Worm (Caenorhabditis elegans): ENCODE data around the gene F56D2.8.
A peak's percentile ranks its signal among the peaks of the same experiment; 100 is the strongest.

Gene F56D2.8

DNA sequence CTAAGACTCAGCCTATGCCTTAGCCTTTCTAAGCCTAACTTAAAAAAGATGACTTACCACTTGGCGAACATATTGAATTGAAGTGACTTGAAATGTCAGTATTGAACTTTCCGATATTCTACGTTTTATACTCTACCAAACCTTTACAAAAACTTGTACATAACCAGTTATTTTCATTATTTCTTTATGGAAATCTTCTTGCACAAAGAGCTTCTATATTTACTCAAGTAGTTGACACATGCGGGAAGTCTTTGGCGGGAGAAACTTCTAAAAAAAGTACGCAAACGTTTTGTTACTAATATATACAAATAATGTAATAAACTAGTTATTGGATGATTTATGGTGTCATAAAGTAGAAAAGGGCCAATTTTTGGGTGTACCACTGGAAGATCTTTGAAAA lies 14.0 kb downstream of the F56D2.8 start, which contains the start of gene nspb-12:
TSS of gene nspb-12 (minus strand) at position 101 of the 400 bp plus-strand sequence.
- TF ChIP-seq dao-5 (tag; optimal IDR thresholded peaks at IDR 0.05), result no peak
- no peak for TF ChIP-seq W03F9.2 (tag; optimal IDR thresholded peaks at IDR 0.05)

DNA sequence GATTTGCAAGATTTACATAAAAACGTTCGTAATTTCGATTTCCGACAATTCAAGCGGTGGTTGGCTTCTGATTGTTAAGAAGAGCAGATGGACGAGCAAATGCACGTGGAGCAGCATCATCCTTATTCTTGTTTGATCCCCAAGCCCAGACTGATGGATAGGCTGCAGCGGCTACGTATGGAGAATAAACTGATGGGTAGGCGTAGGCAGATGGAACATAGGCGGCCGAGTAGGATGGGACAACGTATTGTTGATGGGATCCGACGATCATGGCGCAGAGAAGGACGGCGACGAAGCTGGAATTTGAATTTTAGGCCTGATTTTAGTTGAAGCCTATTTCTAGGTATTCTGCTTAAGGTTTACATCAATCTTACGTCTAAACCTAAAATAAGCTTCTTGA lies 14.4 kb downstream of the F56D2.8 start:
- no peak for TF ChIP-seq W03F9.2 (tag; optimal IDR thresholded peaks at IDR 0.05)
- no peak for TF ChIP-seq dao-5 (tag; optimal IDR thresholded peaks at IDR 0.05)
- TF ChIP-seq him-1 (tag; optimal IDR thresholded peaks at IDR 0.05), result no peak

DNA sequence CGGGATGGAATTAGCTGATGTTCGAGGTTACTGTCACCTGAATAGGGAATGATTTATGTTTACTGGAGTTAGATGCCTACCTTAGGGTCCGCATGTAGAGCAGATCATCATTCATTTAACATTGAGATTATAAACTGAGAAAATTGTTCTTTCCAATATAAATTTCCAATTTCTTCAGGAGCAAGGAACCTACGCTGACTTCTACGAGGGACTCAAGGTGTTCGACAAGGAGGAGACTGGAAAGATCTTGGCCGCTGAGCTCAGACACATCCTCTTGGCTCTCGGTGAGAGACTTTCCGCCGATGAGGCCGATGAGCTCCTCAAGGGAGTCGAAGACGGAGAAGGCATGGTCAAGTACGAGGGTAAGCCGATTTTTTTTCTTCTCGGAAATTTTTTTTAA lies 16.2 kb downstream of the F56D2.8 start:
- TF ChIP-seq him-1 (tag; optimal IDR thresholded peaks at IDR 0.05), result no peak

DNA sequence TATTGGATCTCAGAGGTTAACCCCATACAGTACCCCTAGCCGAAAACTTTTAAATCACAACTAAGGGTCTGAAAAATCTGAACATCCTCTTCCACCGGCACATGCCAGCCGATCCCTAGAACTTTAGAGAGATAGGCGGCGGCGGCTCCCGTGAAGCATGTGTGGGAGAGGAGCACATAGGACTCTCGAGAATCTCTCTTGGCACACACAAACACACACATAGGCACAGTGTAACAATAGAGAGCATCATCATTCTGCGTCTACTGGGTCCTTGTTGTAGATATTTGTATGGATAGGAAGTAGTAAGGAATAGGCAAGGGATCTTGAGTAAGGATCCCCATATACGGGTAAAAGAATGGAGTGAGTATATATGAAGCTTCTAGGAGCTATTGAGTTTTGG lies 17.0 kb downstream of the F56D2.8 start:
- TF ChIP-seq him-1 (tag; optimal IDR thresholded peaks at IDR 0.05), result no peak
- TF ChIP-seq W03F9.2 (tag; optimal IDR thresholded peaks at IDR 0.05), result no peak
- TF ChIP-seq dao-5 (tag; optimal IDR thresholded peaks at IDR 0.05), result no peak

DNA sequence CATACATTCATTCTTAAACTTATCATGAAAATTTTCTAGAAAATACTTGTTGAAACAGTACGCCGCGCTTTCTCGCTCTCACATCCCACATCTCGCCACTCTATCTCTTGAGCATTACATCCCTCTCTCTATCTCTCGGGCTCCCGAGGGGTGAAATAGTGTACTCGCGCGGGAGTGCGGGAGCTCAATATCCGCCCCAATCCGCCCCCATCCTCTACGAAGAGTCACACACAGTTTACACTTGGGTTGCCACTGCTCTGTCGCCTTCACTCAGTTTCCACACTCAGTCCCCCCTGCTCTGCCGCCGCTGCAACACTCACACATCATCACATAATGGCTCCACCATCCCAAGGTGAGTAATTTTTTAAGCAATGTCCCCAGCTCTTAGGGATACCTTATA lies 17.9 kb downstream of the F56D2.8 start, which contains the start of gene mlc-3:
TSS of gene mlc-3 (plus strand) at position 227 of the 400 bp plus-strand sequence.
- TF ChIP-seq W03F9.2 (tag; optimal IDR thresholded peaks at IDR 0.05) (no peak), him-1 (tag; optimal IDR thresholded peaks at IDR 0.05) (no peak), dao-5 (tag; optimal IDR thresholded peaks at IDR 0.05) (no peak)

DNA sequence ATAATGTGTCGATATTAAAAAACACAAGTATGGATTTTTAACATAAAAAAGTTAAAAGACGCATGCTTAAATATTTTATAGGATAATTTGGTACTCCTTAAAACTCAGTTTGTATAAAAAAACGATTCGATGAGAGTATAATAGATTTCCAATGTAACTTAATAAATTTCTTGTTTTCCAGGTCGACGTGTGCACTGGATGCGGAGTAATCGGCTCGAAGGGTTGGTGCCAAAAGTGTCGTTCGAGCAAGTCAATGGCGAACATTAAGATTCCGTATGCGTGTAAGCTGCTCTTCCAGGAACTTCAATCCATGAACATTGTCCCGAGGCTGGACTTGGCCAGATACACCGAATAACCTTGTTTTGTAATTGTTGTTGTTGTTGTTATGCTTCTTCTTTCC lies 18.3 kb downstream of the F56D2.8 start:
- no peak for TF ChIP-seq him-1 (tag; optimal IDR thresholded peaks at IDR 0.05)
- TF ChIP-seq W03F9.2 (tag; optimal IDR thresholded peaks at IDR 0.05), result no peak
- TF ChIP-seq dao-5 (tag; optimal IDR thresholded peaks at IDR 0.05), result no peak

DNA sequence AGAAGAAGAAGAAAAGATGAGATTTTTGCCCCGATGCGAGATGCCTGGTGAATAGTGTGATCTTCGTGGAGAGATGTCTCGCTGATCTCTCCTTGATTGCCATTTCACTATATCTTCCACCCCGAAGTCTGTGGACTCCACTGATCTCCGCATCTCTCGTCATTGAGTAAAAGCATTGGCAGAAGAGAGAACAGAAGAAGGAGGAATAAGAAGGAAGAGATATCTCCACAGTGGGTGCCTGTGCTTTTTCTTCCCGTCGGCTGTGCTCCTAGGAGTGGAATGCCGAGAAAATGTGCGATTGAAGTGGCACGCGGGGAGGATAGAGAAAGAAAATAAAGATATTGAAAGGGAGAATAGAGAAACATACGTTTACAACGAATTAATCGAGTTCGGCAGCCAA lies 19.0 kb downstream of the F56D2.8 start:
- TF ChIP-seq dao-5 (tag; optimal IDR thresholded peaks at IDR 0.05), result no peak

DNA sequence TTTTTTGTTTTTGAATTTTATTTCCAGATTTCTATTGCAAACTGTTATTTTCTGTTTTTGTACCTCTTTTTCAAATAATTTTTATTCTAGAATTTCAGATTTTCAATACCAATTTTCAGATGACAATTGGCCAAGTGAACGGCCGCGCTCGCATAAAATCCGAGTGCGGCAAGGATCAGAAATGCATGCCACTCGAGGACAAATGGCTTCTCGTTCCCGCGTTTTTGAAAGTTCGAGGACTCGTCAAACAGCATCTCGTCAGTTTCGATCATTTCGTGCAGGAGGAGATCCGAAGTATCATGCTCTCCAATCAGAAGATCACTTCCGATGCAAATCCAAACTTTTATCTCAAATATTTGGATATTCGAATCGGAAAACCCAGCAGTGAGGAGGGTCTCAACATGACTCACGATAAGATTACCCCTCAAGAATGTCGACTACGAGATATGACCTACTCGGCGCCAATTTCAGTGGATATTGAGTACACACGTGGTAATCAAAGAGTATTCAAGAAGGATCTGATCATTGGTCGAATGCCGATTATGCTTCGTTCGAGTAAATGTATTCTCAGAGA lies 25.3 kb downstream of the F56D2.8 start, which contains the start of gene rpc-2:
TSS of gene rpc-2 (plus strand) at position 120 of the 574 bp plus-strand sequence.
- TF ChIP-seq dao-5 (tag; optimal IDR thresholded peaks at IDR 0.05) (no peak), W03F9.2 (tag; optimal IDR thresholded peaks at IDR 0.05) (no peak), him-1 (tag; optimal IDR thresholded peaks at IDR 0.05) (no peak)

DNA sequence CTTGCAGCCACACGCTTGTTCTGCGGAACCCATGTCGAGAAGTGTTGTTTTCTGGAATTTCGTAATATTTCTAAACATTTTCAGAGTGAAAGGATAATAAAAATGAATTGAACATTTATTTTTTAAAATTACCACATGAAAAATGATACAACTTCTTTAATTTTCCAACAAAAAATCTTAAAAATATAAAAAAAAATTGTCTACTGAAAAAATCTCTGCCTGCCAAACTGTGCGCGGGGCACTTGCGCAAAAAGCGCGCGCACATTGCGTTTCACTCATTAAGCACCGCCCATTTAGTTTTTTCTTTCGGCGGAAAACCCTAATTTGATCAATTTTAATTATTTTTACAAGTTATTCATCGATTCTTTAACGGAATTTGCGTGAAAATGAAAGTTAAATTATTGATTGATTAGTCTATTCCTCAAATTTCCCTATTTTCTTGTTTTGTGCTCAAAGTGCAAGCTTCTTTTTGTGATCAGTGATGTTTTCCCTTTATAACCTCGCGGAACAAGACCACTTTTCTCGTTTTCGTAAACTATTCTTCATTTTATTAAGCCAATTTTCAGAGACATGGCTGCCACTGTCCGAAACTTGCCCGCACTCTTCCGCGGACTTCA lies 27.7 kb downstream of the F56D2.8 start, which contains the start of the genes nmad-1 and hach-1:
TSS of gene nmad-1 (minus strand) at position 51 of the 617 bp plus-strand sequence.
TSS of gene hach-1 (plus strand) at position 567 of the 617 bp plus-strand sequence.
- TF ChIP-seq dao-5 (tag; optimal IDR thresholded peaks at IDR 0.05) (peak; percentile 11), W03F9.2 (tag; optimal IDR thresholded peaks at IDR 0.05) (peak; percentile 95), him-1 (tag; optimal IDR thresholded peaks at IDR 0.05) (no peak)

DNA sequence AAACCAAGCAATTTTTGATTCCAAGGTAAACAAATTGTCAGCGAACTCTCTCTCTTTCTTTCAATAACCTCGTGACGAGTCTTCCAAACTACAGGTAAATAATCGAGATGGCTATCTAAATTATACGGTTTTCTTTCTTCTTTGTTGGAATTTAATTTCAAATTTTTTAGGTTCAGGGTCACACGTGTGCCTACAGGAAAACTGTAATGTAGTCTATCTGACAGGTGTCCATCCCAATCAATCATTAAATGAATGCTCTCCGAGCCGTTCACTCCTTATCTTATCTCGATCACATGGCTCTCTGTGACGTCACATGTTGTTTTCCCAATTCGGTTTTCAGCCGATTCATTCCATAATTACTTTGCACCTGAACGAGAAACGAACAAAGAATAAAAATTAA lies 29.6 kb downstream of the F56D2.8 start:
- no peak for TF ChIP-seq W03F9.2 (tag; optimal IDR thresholded peaks at IDR 0.05)
- no peak for TF ChIP-seq dao-5 (tag; optimal IDR thresholded peaks at IDR 0.05)
- no peak for TF ChIP-seq him-1 (tag; optimal IDR thresholded peaks at IDR 0.05)

DNA sequence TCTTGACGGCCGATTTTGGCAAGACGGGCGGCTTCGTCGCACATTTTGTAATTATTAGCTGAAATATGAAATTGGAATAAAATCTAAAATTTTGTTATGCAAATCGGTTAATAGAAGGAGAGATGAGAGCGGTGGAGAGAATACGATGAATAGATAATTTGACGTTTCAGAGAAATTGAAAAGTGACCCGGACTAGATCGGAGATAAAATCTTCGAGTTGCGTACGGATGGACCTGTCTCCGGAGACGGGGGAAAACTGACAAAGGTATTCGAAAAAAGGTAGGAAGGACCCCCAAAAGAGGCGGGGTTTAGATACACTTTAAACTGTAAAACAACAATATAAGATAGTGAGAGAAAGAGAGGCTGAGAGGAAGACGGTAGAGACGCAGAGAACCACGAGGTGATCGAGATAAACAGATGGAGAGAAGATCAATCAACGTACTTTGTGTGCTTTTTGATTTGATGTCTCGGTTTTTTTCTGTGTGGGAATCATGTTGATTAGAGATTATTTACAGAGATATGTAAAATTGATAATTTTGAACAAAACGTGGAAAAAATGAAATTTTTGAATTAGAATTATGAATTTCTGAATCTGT lies 30.5 kb downstream of the F56D2.8 start, which contains the start of gene F09F7.6:
TSS of gene F09F7.6 (minus strand) at position 64 of the 596 bp plus-strand sequence.
- TF ChIP-seq dao-5 (tag; optimal IDR thresholded peaks at IDR 0.05), result no peak
- no peak for TF ChIP-seq him-1 (tag; optimal IDR thresholded peaks at IDR 0.05)
- TF ChIP-seq W03F9.2 (tag; optimal IDR thresholded peaks at IDR 0.05), result peak; percentile 25

DNA sequence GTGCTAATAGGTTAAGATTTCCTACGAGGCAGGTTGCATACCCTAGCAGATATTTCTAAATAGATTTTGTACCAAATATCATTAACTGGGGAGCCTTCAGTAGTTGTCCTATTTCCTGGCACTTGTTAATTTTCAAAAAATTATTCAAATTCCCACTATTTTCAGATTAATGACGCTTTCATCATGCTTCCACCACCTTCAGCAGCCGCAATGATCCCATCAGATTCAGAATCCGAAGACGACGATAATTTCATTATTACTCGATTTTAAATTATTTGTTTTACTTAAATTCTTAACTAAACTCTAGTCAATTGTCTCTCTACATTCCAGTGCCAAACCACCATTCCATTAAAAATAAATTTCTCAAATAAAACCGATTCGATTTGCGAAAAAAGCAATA lies 31.8 kb downstream of the F56D2.8 start:
- no peak for TF ChIP-seq him-1 (tag; optimal IDR thresholded peaks at IDR 0.05)
- TF ChIP-seq dao-5 (tag; optimal IDR thresholded peaks at IDR 0.05), result no peak
- TF ChIP-seq W03F9.2 (tag; optimal IDR thresholded peaks at IDR 0.05), result no peak

DNA sequence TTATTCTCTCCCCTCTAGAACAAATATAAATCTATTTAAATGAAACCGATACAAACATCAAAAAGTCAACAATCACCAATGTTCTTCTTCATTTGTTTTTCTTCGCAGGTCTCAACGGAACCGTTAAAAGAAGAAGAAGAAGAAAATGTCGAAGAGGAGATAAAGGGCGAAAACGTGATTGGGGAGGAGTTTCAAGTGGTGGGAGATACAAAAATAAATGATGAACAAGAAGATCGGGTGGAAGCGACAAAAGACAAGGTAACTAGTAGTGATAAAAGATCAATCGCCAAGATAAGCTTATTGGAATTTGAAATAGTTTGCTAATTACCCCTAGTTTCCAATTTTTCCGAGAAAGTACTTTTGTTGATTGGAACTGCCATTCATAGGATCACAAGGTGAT lies 32.5 kb downstream of the F56D2.8 start:
- TF ChIP-seq dao-5 (tag; optimal IDR thresholded peaks at IDR 0.05), result no peak
- no peak for TF ChIP-seq W03F9.2 (tag; optimal IDR thresholded peaks at IDR 0.05)
- TF ChIP-seq him-1 (tag; optimal IDR thresholded peaks at IDR 0.05), result no peak

DNA sequence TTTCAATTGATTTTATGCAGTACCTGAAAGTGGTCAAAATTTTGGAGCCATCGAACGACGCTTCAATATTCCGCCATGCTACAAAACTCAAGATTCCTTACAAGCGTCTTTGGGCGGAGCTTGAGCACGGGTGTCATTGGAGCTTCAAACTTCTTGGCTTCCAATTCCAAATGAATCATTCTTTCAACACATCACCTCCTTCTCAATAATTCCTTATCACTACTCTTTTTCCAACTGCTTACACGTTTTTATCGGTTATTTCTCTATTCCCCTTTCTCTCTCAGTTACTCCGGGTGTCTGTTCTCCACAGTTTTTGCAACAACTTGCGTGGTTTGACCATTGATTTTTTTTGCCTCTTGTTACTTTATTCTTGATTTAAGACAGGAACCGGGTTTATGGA lies 35.9 kb downstream of the F56D2.8 start, which contains the start of gene F09F7.5:
TSS of gene F09F7.5 (plus strand) at position 258 of the 400 bp plus-strand sequence.
- TF ChIP-seq W03F9.2 (tag; optimal IDR thresholded peaks at IDR 0.05) (no peak), him-1 (tag; optimal IDR thresholded peaks at IDR 0.05) (no peak)
